Fruit fly (Drosophila melanogaster) whole organism, embryonic: ENCODE measurements around the gene CG10376.
A peak's percentile ranks its signal among the peaks of the same experiment; 100 is the strongest.

Experiments
- Adf1 ChIP-seq: fragments of 200-800 bp; sonication (Bioruptor generic); IDR thresholded peaks from 2 replicates; pipeline ENCODE4 v1.3.6; 2022; ENCODE audit warnings: missing biosample characterization, missing genetic modification characterization
- Bteb2 ChIP-seq: fragments of 200-800 bp; sonication (Bioruptor generic); optimal IDR thresholded peaks from 2 replicates; lab custom pipeline; 2016; ENCODE audit warnings: missing biosample characterization, missing genetic modification characterization
- CG10147 ChIP-seq: fragments of 200-800 bp; sonication (Bioruptor generic); optimal IDR thresholded peaks from 2 replicates; lab custom pipeline; 2019; ENCODE audit warnings: missing biosample characterization, mild to moderate bottlenecking, missing genetic modification characterization, moderate library complexity
- CG10431 ChIP-seq: fragments of 200-800 bp; sonication (Bioruptor generic); optimal IDR thresholded peaks from 3 replicates; lab custom pipeline; 2018; ENCODE audit warnings: missing biosample characterization, mild to moderate bottlenecking, missing genetic modification characterization
- CG11456 ChIP-seq: fragments of 200-800 bp; sonication (Bioruptor generic); IDR thresholded peaks from 3 replicates; pipeline ENCODE4 v1.3.6; 2022; ENCODE audit warnings: missing biosample characterization, missing genetic modification characterization
- CG11504 ChIP-seq: fragments of 200-800 bp; sonication (Bioruptor generic); optimal IDR thresholded peaks from 3 replicates; lab custom pipeline; 2019; ENCODE audit warnings: missing biosample characterization, mild to moderate bottlenecking, missing genetic modification characterization, moderate library complexity
- CG12391 ChIP-seq: fragments of 200-800 bp; sonication (Bioruptor generic); optimal IDR thresholded peaks from 3 replicates; lab custom pipeline; 2018; ENCODE audit warnings: missing biosample characterization, mild to moderate bottlenecking, missing genetic modification characterization, moderate library complexity
- CG14667 ChIP-seq: fragments of 200-800 bp; sonication (Bioruptor generic); IDR thresholded peaks from 2 replicates; pipeline ENCODE4 v1.3.6; 2022; ENCODE audit warnings: missing biosample characterization, missing genetic modification characterization
- CG15011 ChIP-seq: fragments of 200-800 bp; sonication (Bioruptor generic); optimal IDR thresholded peaks from 3 replicates; lab custom pipeline; 2018; ENCODE audit warnings: missing biosample characterization, mild to moderate bottlenecking, missing genetic modification characterization
- CG15696 ChIP-seq: fragments of 200-800 bp; sonication (Bioruptor generic); optimal IDR thresholded peaks from 2 replicates; lab custom pipeline; 2019; ENCODE audit warnings: missing biosample characterization, mild to moderate bottlenecking, missing genetic modification characterization, moderate library complexity
- CG17361 ChIP-seq: fragments of 200-800 bp; sonication (Bioruptor generic); IDR thresholded peaks from 3 replicates; pipeline ENCODE4 v1.3.6; 2022; ENCODE audit warnings: missing biosample characterization, missing genetic modification characterization
- CG1792 ChIP-seq: fragments of 200-800 bp; sonication (Bioruptor generic); optimal IDR thresholded peaks from 2 replicates; lab custom pipeline; 2016; ENCODE audit warnings: missing biosample characterization, missing genetic modification characterization
- CG31224 ChIP-seq: fragments of 200-800 bp; sonication (Bioruptor generic); IDR thresholded peaks from 2 replicates; pipeline ENCODE4 v1.3.6; 2022; ENCODE audit warnings: missing biosample characterization, missing genetic modification characterization
- CG3838 ChIP-seq: fragments of 200-800 bp; sonication (Bioruptor generic); optimal IDR thresholded peaks from 3 replicates; lab custom pipeline; 2016; ENCODE audit warnings: missing biosample characterization, missing genetic modification characterization
- CG3847 ChIP-seq: fragments of 200-800 bp; sonication (Bioruptor generic); IDR thresholded peaks from 2 replicates; pipeline ENCODE4 v1.3.6; 2022; ENCODE audit warnings: missing biosample characterization, missing genetic modification characterization
- CG5953 ChIP-seq: fragments of 200-800 bp; sonication (Bioruptor generic); IDR thresholded peaks from 2 replicates; pipeline ENCODE4 v1.3.6; 2022; ENCODE audit warnings: missing biosample characterization, missing genetic modification characterization
- CG8089 ChIP-seq: fragments of 200-800 bp; sonication (Bioruptor generic); optimal IDR thresholded peaks from 3 replicates; lab custom pipeline; 2016; ENCODE audit warnings: missing biosample characterization, missing genetic modification characterization
- CG9609 ChIP-seq: fragments of 200-800 bp; sonication (Bioruptor generic); optimal IDR thresholded peaks from 3 replicates; lab custom pipeline; 2016; ENCODE audit warnings: missing biosample characterization, missing genetic modification characterization
- D19A ChIP-seq: fragments of 200-800 bp; optimal IDR thresholded peaks from 3 replicates; lab custom pipeline; 2019; ENCODE audit warnings: missing biosample characterization, mild to moderate bottlenecking, missing genetic modification characterization, moderate library complexity
- D19B ChIP-seq: fragments of 200-800 bp; sonication (Bioruptor generic); optimal IDR thresholded peaks from 2 replicates; lab custom pipeline; 2017; ENCODE audit warnings: missing biosample characterization, mild to moderate bottlenecking, missing genetic modification characterization
- Dad ChIP-seq: fragments of 200-800 bp; sonication (Bioruptor generic); optimal IDR thresholded peaks from 3 replicates; lab custom pipeline; 2016; ENCODE audit warnings: missing biosample characterization, missing genetic modification characterization
- Dek ChIP-seq: fragments of 200-800 bp; sonication (Bioruptor generic); optimal IDR thresholded peaks from 3 replicates; lab custom pipeline; 2019; ENCODE audit warnings: missing biosample characterization, mild to moderate bottlenecking, missing genetic modification characterization, moderate library complexity
- Dfd ChIP-seq, 2 experiments: fragments of >200 bp; optimal IDR thresholded peaks; 2 replicates each; lab custom pipeline; 2017; ENCODE audit warnings: missing biosample characterization in 2 of 2, missing genetic modification characterization in 2 of 2
- Dll ChIP-seq: fragments of 200-800 bp; sonication (Bioruptor generic); IDR thresholded peaks from 4 replicates; pipeline ENCODE4 v1.3.6; 2022; ENCODE audit warnings: missing biosample characterization, missing genetic modification characterization; ENCODE audit not compliant: partially characterized antibody
- Elba2 ChIP-seq: fragments of 200-800 bp; sonication (Bioruptor generic); optimal IDR thresholded peaks from 3 replicates; lab custom pipeline; 2016; ENCODE audit warnings: missing biosample characterization, missing genetic modification characterization
- Ets65A ChIP-seq: fragments of 200-800 bp; sonication (Bioruptor generic); peaks from one replicate; lab custom pipeline; 2016; ENCODE audit warnings: missing biosample characterization, missing genetic modification characterization
- Gug ChIP-seq: fragments of 200-800 bp; sonication (Bioruptor generic); IDR thresholded peaks from 4 replicates; pipeline ENCODE4 v1.3.6; 2022; ENCODE audit warnings: missing biosample characterization, missing genetic modification characterization
- Hand ChIP-seq: fragments of 200-800 bp; sonication (Bioruptor generic); optimal IDR thresholded peaks from 2 replicates; lab custom pipeline; 2017; ENCODE audit warnings: mild to moderate bottlenecking, missing biosample characterization, missing genetic modification reagents, missing genetic modification characterization
- Hmr ChIP-seq: fragments of 200-800 bp; sonication (Bioruptor generic); optimal IDR thresholded peaks from 3 replicates; lab custom pipeline; 2017; ENCODE audit warnings: mild to moderate bottlenecking, missing biosample characterization, missing genetic modification reagents, missing genetic modification characterization
- Kr ChIP-seq: fragments of 200-800 bp; sonication (Bioruptor generic); optimal IDR thresholded peaks from 2 replicates; lab custom pipeline; 2017; ENCODE audit warnings: missing biosample characterization, mild to moderate bottlenecking, missing genetic modification characterization
- Nf-YB ChIP-seq: fragments of 200-800 bp; sonication (Bioruptor generic); optimal IDR thresholded peaks from 3 replicates; lab custom pipeline; 2019; ENCODE audit warnings: missing biosample characterization, mild to moderate bottlenecking, missing genetic modification characterization, moderate library complexity
- Opbp ChIP-seq: fragments of 200-800 bp; sonication (Bioruptor generic); IDR thresholded peaks from 3 replicates; pipeline ENCODE4 v1.3.6; 2022; ENCODE audit warnings: missing biosample characterization, missing genetic modification characterization; ENCODE audit not compliant: partially characterized antibody
- Ptx1 ChIP-seq: fragments of 200-800 bp; sonication (Bioruptor generic); IDR thresholded peaks from 2 replicates; pipeline ENCODE4 v1.3.6; 2022; ENCODE audit warnings: missing biosample characterization, missing genetic modification characterization
- Scr ChIP-seq: fragments of 200-800 bp; sonication (Bioruptor generic); IDR thresholded peaks from 2 replicates; pipeline ENCODE4 v1.3.6; 2022; ENCODE audit warnings: missing biosample characterization, missing genetic modification characterization; ENCODE audit not compliant: partially characterized antibody
- Six4 ChIP-seq: fragments of 200-800 bp; sonication (Bioruptor generic); optimal IDR thresholded peaks from 2 replicates; lab custom pipeline; 2016; ENCODE audit warnings: missing biosample characterization, missing genetic modification characterization
- Stat92E ChIP-seq, 3 experiments: fragments of >200 bp in 2 of 3; fragments of 200-800 bp in 1 of 3; sonication (Bioruptor generic) in 1 of 3; optimal IDR thresholded peaks; 2 replicates each; lab custom pipeline; 2017 to 2019; ENCODE audit warnings: missing biosample characterization in 3 of 3, missing genetic modification characterization in 3 of 3, mild to moderate bottlenecking in 1 of 3, moderate library complexity in 1 of 3
- ap ChIP-seq: fragments of 200-800 bp; sonication (Bioruptor generic); IDR thresholded peaks from 2 replicates; pipeline ENCODE4 v1.3.6; 2022; ENCODE audit warnings: missing biosample characterization, missing genetic modification characterization
- ato ChIP-seq: fragments of 200-800 bp; sonication (Bioruptor generic); IDR thresholded peaks from 2 replicates; pipeline ENCODE4 v1.3.6; 2022; ENCODE audit warnings: missing biosample characterization, missing genetic modification characterization; ENCODE audit not compliant: partially characterized antibody
- bcd ChIP-seq: fragments of 200-800 bp; sonication (Bioruptor generic); optimal IDR thresholded peaks from 2 replicates; lab custom pipeline; 2017; ENCODE audit warnings: missing biosample characterization, mild to moderate bottlenecking, missing genetic modification characterization
- cad ChIP-seq: fragments of >200 bp; optimal IDR thresholded peaks from 2 replicates; lab custom pipeline; 2017; ENCODE audit warnings: missing biosample characterization, missing genetic modification characterization
- chinmo ChIP-seq: fragments of 200-800 bp; sonication (Bioruptor generic); IDR thresholded peaks from 4 replicates; pipeline ENCODE4 v1.3.6; 2022; ENCODE audit warnings: missing biosample characterization, missing genetic modification characterization; ENCODE audit not compliant: partially characterized antibody
- ems ChIP-seq: fragments of 200-800 bp; sonication (Bioruptor generic); optimal IDR thresholded peaks from 3 replicates; lab custom pipeline; 2016; ENCODE audit warnings: missing biosample characterization, missing genetic modification characterization
- eyg ChIP-seq: fragments of 200-800 bp; sonication (Bioruptor generic); optimal IDR thresholded peaks from 3 replicates; lab custom pipeline; 2016; ENCODE audit warnings: missing biosample characterization, missing genetic modification characterization
- fu2 ChIP-seq: fragments of 200-800 bp; sonication (Bioruptor generic); optimal IDR thresholded peaks from 2 replicates; lab custom pipeline; 2016; ENCODE audit warnings: missing biosample characterization, missing genetic modification characterization
- grau ChIP-seq: fragments of 200-800 bp; optimal IDR thresholded peaks from 3 replicates; lab custom pipeline; 2019; ENCODE audit warnings: missing biosample characterization, mild to moderate bottlenecking, missing genetic modification characterization, moderate library complexity
- hkb ChIP-seq, 2 experiments: fragments of 200-800 bp in 1 of 2; fragments of >200 bp in 1 of 2; sonication (Bioruptor generic) in 1 of 2; IDR thresholded peaks in 1 of 2; optimal IDR thresholded peaks in 1 of 2; 2 replicates each; pipeline versions ENCODE4 v1.3.6 to Lab custom; 2017 to 2022; ENCODE audit warnings: missing biosample characterization in 1 of 2, missing genetic modification characterization in 1 of 2
- org-1 ChIP-seq: fragments of 200-800 bp; sonication (Bioruptor generic); optimal IDR thresholded peaks from 2 replicates; lab custom pipeline; 2017; ENCODE audit warnings: missing biosample characterization, missing genetic modification characterization
- peb ChIP-seq: fragments of 200-800 bp; sonication (Bioruptor generic); IDR thresholded peaks from 2 replicates; pipeline ENCODE4 v1.3.6; 2022; ENCODE audit warnings: missing biosample characterization, missing genetic modification characterization
- prd ChIP-seq, 3 experiments: fragments of >200 bp in 2 of 3; fragments of 200-800 bp in 1 of 3; sonication (Bioruptor generic) in 1 of 3; optimal IDR thresholded peaks in 2 of 3; IDR thresholded peaks in 1 of 3; 2 replicates in 2 of 3; 3 replicates in 1 of 3; pipeline versions ENCODE4 v1.3.6 to Lab custom; 2017 to 2022; ENCODE audit warnings: missing biosample characterization in 1 of 3, missing genetic modification characterization in 1 of 3
- slbo ChIP-seq: fragments of 200-800 bp; sonication (Bioruptor generic); IDR thresholded peaks from 2 replicates; pipeline ENCODE4 v1.3.6; 2022; ENCODE audit warnings: missing biosample characterization, missing genetic modification characterization

Gene CG10376

DNA sequence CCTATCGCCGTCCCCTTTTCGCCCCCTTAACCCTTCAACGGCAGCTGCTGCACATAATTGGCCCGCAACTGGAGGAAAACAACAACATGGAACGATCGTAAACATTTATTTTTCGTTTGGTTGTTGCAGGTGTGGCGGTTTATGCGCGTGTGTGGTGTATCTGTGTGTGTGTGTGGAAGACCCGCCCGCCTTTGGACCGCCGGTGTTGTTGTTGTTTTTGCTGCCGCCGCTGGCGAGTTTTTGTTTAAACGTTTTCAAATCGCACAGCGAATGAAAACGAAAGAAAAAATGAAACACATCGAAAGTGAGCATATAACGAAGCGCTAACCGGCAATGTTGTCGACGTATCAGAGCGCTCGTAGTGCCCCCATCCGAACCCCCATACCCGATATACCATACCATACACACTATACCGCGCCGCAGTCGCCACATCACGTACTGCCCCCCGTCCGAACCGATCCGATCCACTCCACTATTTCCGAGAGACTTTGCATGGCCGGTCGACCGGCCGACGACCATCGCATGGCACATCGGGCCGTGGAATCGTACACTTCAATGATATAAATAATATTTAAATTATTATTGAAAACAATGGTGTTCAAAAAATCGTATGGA, 32.8 kb upstream of the CG10376 start (continued):
- TF ChIP-seq CG9609 = no peak
- TF ChIP-seq CG10431 (GFP tag; lab: Kevin White, UChicago) = no peak
- no peak for TF ChIP-seq eyg (GFP tag; lab: Kevin White, UChicago)
- no peak for TF ChIP-seq CG3838 (GFP tag; lab: Kevin White, UChicago)
- peak; percentile 97 for TF ChIP-seq Nf-YB (GFP tag; lab: Kevin White, UChicago)
- no peak for TF ChIP-seq Opbp (GFP tag; lab: Robert Waterston, UW)
- no peak for TF ChIP-seq CG15011 (GFP tag; lab: Kevin White, UChicago)
- no peak for TF ChIP-seq Gug (GFP tag; lab: Robert Waterston, UW)
- no peak for TF ChIP-seq CG15696 (tag; lab: Kevin White, UChicago)
- TF ChIP-seq bcd = no peak
- no peak for TF ChIP-seq CG31224 (GFP tag; lab: Robert Waterston, UW)
- peak; percentile 56 for TF ChIP-seq Adf1 (GFP tag; lab: Robert Waterston, UW)
- TF ChIP-seq grau = no peak
- 0 out of 4 replicates have a peak, but pooled peaks have one; percentile 43 for TF ChIP-seq chinmo
- no peak for TF ChIP-seq CG17361 (GFP tag; lab: Robert Waterston, UW)
- TF ChIP-seq cad (GFP tag; lab: Kevin White, UChicago) = peak; percentile 3
- no peak for TF ChIP-seq fu2 (GFP tag; lab: Kevin White, UChicago)
- TF ChIP-seq CG5953 (GFP tag; lab: Robert Waterston, UW) = no peak
- no peak for TF ChIP-seq hkb (optimal IDR thresholded peaks at IDR 0.05; lab: Kevin White, UChicago)
- TF ChIP-seq hkb (GFP tag; IDR thresholded peaks at IDR 0.05; lab: Robert Waterston, UW) = no peak
- no peak for TF ChIP-seq CG3847 (GFP tag; lab: Robert Waterston, UW)
- TF ChIP-seq CG14667 (GFP tag; lab: Robert Waterston, UW) = no peak
- no peak for TF ChIP-seq Hmr (GFP tag; lab: Kevin White, UChicago)
- no peak for TF ChIP-seq ems (GFP tag; lab: Kevin White, UChicago)
- no peak for TF ChIP-seq CG8089
- TF ChIP-seq D19B = no peak
- peak in 1 of 2 experiments; percentile 22 for TF ChIP-seq Dfd (GFP tag; optimal IDR thresholded peaks at IDR 0.05; lab: Kevin White, UChicago)
- no peak for TF ChIP-seq Elba2 (GFP tag; lab: Kevin White, UChicago)
- no peak for TF ChIP-seq Six4 (GFP tag; lab: Kevin White, UChicago)
- no peak for TF ChIP-seq prd (optimal IDR thresholded peaks at IDR 0.05; lab: Kevin White, UChicago)
- no peak for TF ChIP-seq prd (GFP tag; IDR thresholded peaks at IDR 0.05; lab: Robert Waterston, UW)
- peak; percentile 59 for TF ChIP-seq Kr
- no peak for TF ChIP-seq Ets65A (GFP tag; lab: Kevin White, UChicago)
- no peak for TF ChIP-seq D19A (tag; lab: Kevin White, UChicago)
- 0 out of 4 replicates have a peak, but pooled peaks have one; percentile 23 for TF ChIP-seq Dll
- no peak for TF ChIP-seq CG12391 (tag; lab: Kevin White, UChicago)
- no peak for TF ChIP-seq peb (GFP tag; lab: Robert Waterston, UW)
- TF ChIP-seq CG1792 (GFP tag; lab: Kevin White, UChicago) = no peak
- no peak for TF ChIP-seq slbo (GFP tag; lab: Robert Waterston, UW)
- no peak for TF ChIP-seq CG10147 (GFP tag; lab: Kevin White, UChicago)
- TF ChIP-seq Dad (GFP tag; lab: Kevin White, UChicago) = no peak
- TF ChIP-seq Ptx1 (GFP tag; lab: Robert Waterston, UW) = no peak
- no peak for TF ChIP-seq Dek (tag; lab: Kevin White, UChicago)
- TF ChIP-seq CG11504 = no peak
- no peak for TF ChIP-seq Scr (GFP tag; lab: Robert Waterston, UW)
- no peak for TF ChIP-seq CG11456 (GFP tag; lab: Robert Waterston, UW)
- no peak for TF ChIP-seq org-1 (GFP tag; lab: Kevin White, UChicago)
- no peak for TF ChIP-seq ato (GFP tag; lab: Robert Waterston, UW)
- no peak for TF ChIP-seq Hand (GFP tag; lab: Kevin White, UChicago)
- no peak for TF ChIP-seq Bteb2 (GFP tag; lab: Kevin White, UChicago)
- TF ChIP-seq ap (GFP tag; lab: Robert Waterston, UW) = no peak
- TF ChIP-seq Stat92E (GFP tag; optimal IDR thresholded peaks at IDR 0.05; lab: Kevin White, UChicago) = no peak
